Fruit fly (Drosophila melanogaster) whole organism, prepupa: Measurements from ENCODE around the gene Polr1D.

Source experiments
- Blimp-1 ChIP-seq: fragments of 200-800 bp; sonication (Bioruptor generic); optimal IDR thresholded peaks from 3 replicates; lab custom pipeline; 2017; ENCODE audit warnings: missing biosample characterization, missing genetic modification characterization, mild to moderate bottlenecking, moderate library complexity, missing genetic modification reagents
- CG10631 ChIP-seq: fragments of 200-800 bp; sonication (Bioruptor generic); optimal IDR thresholded peaks from 2 replicates; lab custom pipeline; 2016; ENCODE audit warnings: missing biosample characterization, missing genetic modification characterization
- CG10669 ChIP-seq: fragments of 200-800 bp; sonication (Bioruptor generic); optimal IDR thresholded peaks from 3 replicates; lab custom pipeline; 2018; ENCODE audit warnings: missing biosample characterization, mild to moderate bottlenecking, missing genetic modification characterization, moderate library complexity
- CG11902 ChIP-seq: fragments of 200-800 bp; sonication (Bioruptor generic); optimal IDR thresholded peaks from 3 replicates; lab custom pipeline; 2016; ENCODE audit warnings: missing biosample characterization, missing genetic modification characterization
- CG15336 ChIP-seq: fragments of 200-800 bp; sonication (Bioruptor generic); IDR thresholded peaks from 2 replicates; pipeline ENCODE4 v1.3.6; 2022; ENCODE audit warnings: missing biosample characterization, missing genetic modification characterization
- CG1621 ChIP-seq: fragments of 200-800 bp; sonication (Bioruptor generic); optimal IDR thresholded peaks from 3 replicates; lab custom pipeline; 2018; ENCODE audit warnings: missing biosample characterization, mild to moderate bottlenecking, missing genetic modification characterization
- CG16779 ChIP-seq: fragments of 200-800 bp; sonication (Bioruptor generic); optimal IDR thresholded peaks from 3 replicates; lab custom pipeline; 2017; ENCODE audit warnings: missing biosample characterization, mild to moderate bottlenecking, missing genetic modification characterization
- CG3032 ChIP-seq: fragments of 200-800 bp; optimal IDR thresholded peaks from 2 replicates; lab custom pipeline; 2019; ENCODE audit warnings: missing biosample characterization, mild to moderate bottlenecking, missing genetic modification characterization, moderate library complexity
- CG31627 ChIP-seq: fragments of 200-800 bp; sonication (Bioruptor generic); optimal IDR thresholded peaks from 3 replicates; lab custom pipeline; 2016; ENCODE audit warnings: missing biosample characterization, missing genetic modification characterization
- CG32006 ChIP-seq: fragments of 200-800 bp; sonication (Bioruptor generic); optimal IDR thresholded peaks from 3 replicates; lab custom pipeline; 2017; ENCODE audit warnings: missing biosample characterization, mild to moderate bottlenecking, missing genetic modification characterization
- CG3919 ChIP-seq: fragments of 200-800 bp; sonication (Bioruptor generic); optimal IDR thresholded peaks from 3 replicates; lab custom pipeline; 2016; ENCODE audit warnings: missing biosample characterization, missing genetic modification characterization
- CG6163 ChIP-seq: fragments of 200-800 bp; sonication (Bioruptor generic); IDR thresholded peaks from 3 replicates; pipeline ENCODE4 v1.3.6; 2022; ENCODE audit warnings: missing biosample characterization, missing genetic modification characterization
- CG6276 ChIP-seq: fragments of 200-800 bp; sonication (Bioruptor generic); optimal IDR thresholded peaks from 2 replicates; lab custom pipeline; 2017; ENCODE audit warnings: missing biosample characterization, mild to moderate bottlenecking, missing genetic modification characterization
- CG6808 ChIP-seq: fragments of 200-800 bp; sonication (Bioruptor generic); optimal IDR thresholded peaks from 3 replicates; lab custom pipeline; 2017; ENCODE audit warnings: missing biosample characterization, missing genetic modification characterization, mild to moderate bottlenecking, moderate library complexity, missing genetic modification reagents
- CG6854 ChIP-seq: fragments of 200-800 bp; sonication (Bioruptor generic); optimal IDR thresholded peaks from 2 replicates; lab custom pipeline; 2017; ENCODE audit warnings: missing biosample characterization, mild to moderate bottlenecking, missing genetic modification characterization
- CG7368 ChIP-seq: fragments of 200-800 bp; sonication (Bioruptor generic); optimal IDR thresholded peaks from 3 replicates; lab custom pipeline; 2016; ENCODE audit warnings: missing biosample characterization, missing genetic modification characterization
- CG8119 ChIP-seq: fragments of 200-800 bp; sonication (Bioruptor generic); IDR thresholded peaks from 3 replicates; pipeline ENCODE4 v1.3.6; 2022; ENCODE audit warnings: missing biosample characterization, missing genetic modification characterization
- CG8319 ChIP-seq: fragments of 200-800 bp; sonication (Bioruptor generic); optimal IDR thresholded peaks from 3 replicates; lab custom pipeline; 2016; ENCODE audit warnings: missing biosample characterization, missing genetic modification characterization
- CG9139 ChIP-seq: fragments of 200-800 bp; sonication (Bioruptor generic); optimal IDR thresholded peaks from 3 replicates; lab custom pipeline; 2017; ENCODE audit warnings: missing biosample characterization, mild to moderate bottlenecking, missing genetic modification characterization
- Eip75B ChIP-seq: fragments of 200-800 bp; sonication (Bioruptor generic); optimal IDR thresholded peaks from 3 replicates; lab custom pipeline; 2016; ENCODE audit warnings: missing biosample characterization, missing genetic modification characterization
- Eip93F ChIP-seq: fragments of 200-800 bp; sonication (Bioruptor generic); optimal IDR thresholded peaks from 2 replicates; lab custom pipeline; 2016; ENCODE audit warnings: missing biosample characterization, mild to moderate bottlenecking, missing genetic modification characterization
- Ets21C ChIP-seq: fragments of 200-800 bp; sonication (Bioruptor generic); optimal IDR thresholded peaks from 3 replicates; lab custom pipeline; 2016; ENCODE audit warnings: missing biosample characterization, missing genetic modification characterization
- Ets96B ChIP-seq: fragments of 200-800 bp; optimal IDR thresholded peaks from 2 replicates; lab custom pipeline; 2019; ENCODE audit warnings: missing biosample characterization, mild to moderate bottlenecking, missing genetic modification characterization, moderate library complexity
- Gug ChIP-seq: fragments of 200-800 bp; sonication (Bioruptor generic); IDR thresholded peaks from 2 replicates; pipeline ENCODE4 v1.3.6; 2022; ENCODE audit warnings: missing biosample characterization, missing genetic modification characterization
- Hr38 ChIP-seq: sonication (Bioruptor generic); optimal IDR thresholded peaks from 2 replicates; lab custom pipeline; 2016; ENCODE audit warnings: missing biosample characterization, missing genetic modification characterization
- Hr39 ChIP-seq: fragments of 200-800 bp; sonication (Bioruptor generic); optimal IDR thresholded peaks from 2 replicates; lab custom pipeline; 2016; ENCODE audit warnings: missing biosample characterization, missing genetic modification characterization
- Hr4 ChIP-seq: fragments of 200-800 bp; sonication (Bioruptor generic); optimal IDR thresholded peaks from 3 replicates; lab custom pipeline; 2016; ENCODE audit warnings: missing biosample characterization, missing genetic modification characterization
- Lpt ChIP-seq: fragments of 200-800 bp; sonication (Bioruptor generic); optimal IDR thresholded peaks from 3 replicates; lab custom pipeline; 2016; ENCODE audit warnings: missing biosample characterization, missing genetic modification characterization
- OdsH ChIP-seq: fragments of 200-800 bp; sonication (Bioruptor generic); optimal IDR thresholded peaks from 3 replicates; lab custom pipeline; 2016; ENCODE audit warnings: missing biosample characterization, missing genetic modification characterization
- Sox14 ChIP-seq: fragments of 200-800 bp; sonication (Bioruptor generic); optimal IDR thresholded peaks from 3 replicates; lab custom pipeline; 2016; ENCODE audit warnings: missing biosample characterization, missing genetic modification characterization
- Sox15 ChIP-seq: fragments of 200-800 bp; sonication (Bioruptor generic); optimal IDR thresholded peaks from 3 replicates; lab custom pipeline; 2016; ENCODE audit warnings: missing biosample characterization, missing genetic modification characterization
- achi ChIP-seq: fragments of 200-800 bp; sonication (Bioruptor generic); optimal IDR thresholded peaks from 3 replicates; lab custom pipeline; 2016; ENCODE audit warnings: missing biosample characterization, missing genetic modification characterization
- acj6 ChIP-seq: fragments of 200-800 bp; sonication (Bioruptor generic); optimal IDR thresholded peaks from 3 replicates; lab custom pipeline; 2016; ENCODE audit warnings: missing biosample characterization, missing genetic modification characterization
- cyc ChIP-seq: fragments of 200-800 bp; sonication (Bioruptor generic); optimal IDR thresholded peaks from 3 replicates; lab custom pipeline; 2016; ENCODE audit warnings: missing biosample characterization, missing genetic modification characterization
- dsx ChIP-seq: fragments of 200-800 bp; optimal IDR thresholded peaks from 3 replicates; lab custom pipeline; 2019; ENCODE audit warnings: missing biosample characterization, mild to moderate bottlenecking, missing genetic modification characterization, moderate library complexity; ENCODE audit not compliant: poor library complexity, severe bottlenecking
- esn ChIP-seq: fragments of 200-800 bp; sonication (Bioruptor generic); optimal IDR thresholded peaks from 2 replicates; lab custom pipeline; 2016; ENCODE audit warnings: missing biosample characterization, mild to moderate bottlenecking, missing genetic modification characterization, moderate library complexity
- fd59A ChIP-seq: fragments of 200-800 bp; sonication (Bioruptor generic); optimal IDR thresholded peaks from 2 replicates; lab custom pipeline; 2017; ENCODE audit warnings: missing biosample characterization, mild to moderate bottlenecking, missing genetic modification characterization, missing genetic modification reagents
- fd85E ChIP-seq: fragments of 200-800 bp; sonication (Bioruptor generic); optimal IDR thresholded peaks from 3 replicates; lab custom pipeline; 2016; ENCODE audit warnings: missing biosample characterization, missing genetic modification characterization
- fkh ChIP-seq: fragments of 200-800 bp; sonication (Bioruptor generic); optimal IDR thresholded peaks from 3 replicates; lab custom pipeline; 2017; ENCODE audit warnings: missing biosample characterization, mild to moderate bottlenecking, missing genetic modification characterization, moderate library complexity
- lz ChIP-seq: fragments of 200-800 bp; sonication (Bioruptor generic); optimal IDR thresholded peaks from 3 replicates; lab custom pipeline; 2016; ENCODE audit warnings: missing biosample characterization, missing genetic modification characterization
- net ChIP-seq: fragments of 200-800 bp; sonication (Bioruptor generic); optimal IDR thresholded peaks from 3 replicates; lab custom pipeline; 2016; ENCODE audit warnings: missing biosample characterization, missing genetic modification characterization
- pdm3 ChIP-seq: fragments of 200-800 bp; sonication (Bioruptor generic); optimal IDR thresholded peaks from 3 replicates; lab custom pipeline; 2016; ENCODE audit warnings: missing biosample characterization, missing genetic modification characterization
- salr ChIP-seq, 2 experiments: fragments of 200-800 bp; sonication (Bioruptor generic); optimal IDR thresholded peaks; 3 replicates each; lab custom pipeline; 2016 to 2018; ENCODE audit warnings: missing biosample characterization in 2 of 2, missing genetic modification characterization in 2 of 2, mild to moderate bottlenecking in 1 of 2
- ss ChIP-seq, 2 experiments: fragments of 200-800 bp; sonication (Bioruptor generic); optimal IDR thresholded peaks; 2 replicates in 1 of 2; 3 replicates in 1 of 2; lab custom pipeline; 2017 to 2018; ENCODE audit warnings: mild to moderate bottlenecking in 2 of 2, missing biosample characterization in 2 of 2, missing genetic modification characterization in 2 of 2, moderate library complexity in 1 of 2
- vri ChIP-seq: fragments of 200-800 bp; sonication (Bioruptor generic); optimal IDR thresholded peaks from 3 replicates; lab custom pipeline; 2016; ENCODE audit warnings: missing biosample characterization, mild to moderate bottlenecking, missing genetic modification characterization

Gene Polr1D

DNA sequence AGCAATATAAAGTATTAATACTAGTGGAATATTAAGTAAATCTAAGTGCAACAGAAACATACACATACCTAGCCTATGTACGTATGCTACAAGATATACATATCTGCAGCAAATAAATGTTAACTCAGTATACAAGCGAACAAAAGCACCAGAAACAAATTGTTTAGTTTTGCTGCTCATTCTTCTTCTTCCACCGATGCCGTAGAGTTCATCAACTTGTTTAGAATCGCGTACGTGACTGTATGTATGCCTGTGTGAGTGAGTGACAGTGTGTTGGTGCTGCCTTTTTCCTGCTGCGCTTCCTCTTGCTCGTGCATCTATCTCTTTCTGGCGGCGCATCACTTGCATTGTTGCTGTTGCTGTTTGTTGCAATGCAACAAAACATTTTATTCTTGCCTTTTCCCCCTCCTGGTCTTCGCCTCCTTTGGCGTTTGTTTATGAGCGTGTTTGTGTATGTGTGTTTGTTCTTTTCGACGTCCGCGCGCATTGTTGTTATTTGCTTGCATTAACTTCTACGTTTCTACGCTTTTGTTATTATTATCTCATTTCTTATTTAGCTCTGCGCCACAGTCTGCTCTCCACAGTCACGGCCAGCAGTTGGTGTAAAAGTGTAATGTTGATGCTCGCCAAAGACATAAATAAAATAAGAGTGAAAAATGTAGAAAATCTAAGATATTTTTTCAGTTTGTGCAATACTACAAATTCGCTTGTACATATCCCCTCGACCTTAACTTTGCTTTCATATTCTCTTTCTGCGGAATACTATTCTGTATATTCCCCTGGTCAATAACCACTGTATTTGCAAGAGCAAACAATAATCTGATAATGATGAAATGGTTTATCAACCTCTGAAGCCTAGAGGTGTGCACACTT is 23.9 kb upstream of the Polr1D start (continued):
- TF ChIP-seq Ets21C (GFP tag; lab: Kevin White, UChicago): peak; percentile 41
- peak; percentile 75 for TF ChIP-seq CG32006
- TF ChIP-seq Sox15: peak; percentile 17
- TF ChIP-seq CG16779: no peak
- TF ChIP-seq salr (GFP tag; optimal IDR thresholded peaks at IDR 0.05; lab: Kevin White, UChicago): peak in 1 of 2 experiments; percentile 42
- peak; percentile 45 for TF ChIP-seq Gug (GFP tag; lab: Robert Waterston, UW)
- TF ChIP-seq Hr4 (GFP tag; lab: Kevin White, UChicago): peak; percentile 80
- TF ChIP-seq acj6 (GFP tag; lab: Kevin White, UChicago): peak; percentile 64
- TF ChIP-seq CG1621 (tag; lab: Kevin White, UChicago): no peak
- TF ChIP-seq vri: peak; percentile 86

DNA sequence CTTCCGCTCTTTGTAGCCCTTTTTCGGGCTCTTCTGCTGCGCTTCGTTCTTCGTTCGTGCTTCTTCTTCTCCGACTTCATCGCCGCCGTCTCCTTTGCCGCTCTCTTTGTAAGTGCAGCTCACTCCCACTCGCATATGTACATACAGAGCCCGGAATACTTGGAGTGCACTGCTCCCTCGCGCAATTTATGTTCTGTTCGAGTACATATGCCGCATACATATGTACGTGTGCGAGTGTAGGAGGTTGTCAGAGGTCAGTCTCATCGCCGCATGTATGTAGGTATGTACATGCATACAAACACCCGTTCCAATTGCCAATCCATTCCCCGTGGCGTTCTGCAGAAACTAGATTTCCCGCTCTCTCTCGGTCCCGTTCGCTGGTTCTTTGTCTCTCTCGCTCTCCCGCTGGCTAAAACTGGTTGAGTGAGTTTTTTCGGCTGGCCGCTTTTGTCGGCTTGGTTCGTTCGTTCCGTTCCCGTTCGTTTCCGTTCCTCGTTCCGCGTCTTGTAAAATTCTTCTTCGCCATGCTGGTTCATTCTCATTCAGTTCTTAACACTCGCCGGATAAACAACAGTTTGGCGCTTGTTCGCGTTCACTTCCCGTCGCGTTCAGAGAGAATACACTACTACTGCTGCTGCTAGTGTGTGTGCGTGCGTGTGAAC is 23.1 kb upstream of the Polr1D start:
- peak; percentile 60 for TF ChIP-seq CG1621 (tag; lab: Kevin White, UChicago)
- peak; percentile 60 for TF ChIP-seq Eip75B (GFP tag; lab: Kevin White, UChicago)
- TF ChIP-seq CG9139: peak; percentile 68
- peak; percentile 72 for TF ChIP-seq CG16779
- TF ChIP-seq CG3032 (tag; lab: Kevin White, UChicago): no peak
- TF ChIP-seq lz (GFP tag; lab: Kevin White, UChicago): no peak
- TF ChIP-seq ss (GFP tag; optimal IDR thresholded peaks at IDR 0.05; lab: Kevin White, UChicago): peak; percentile 68 to 74
- TF ChIP-seq acj6 (GFP tag; lab: Kevin White, UChicago): no peak
- no peak for TF ChIP-seq fd85E (GFP tag; lab: Kevin White, UChicago)
- peak; percentile 18 for TF ChIP-seq achi (GFP tag; lab: Kevin White, UChicago)
- no peak for TF ChIP-seq Sox15
- peak; percentile 61 for TF ChIP-seq net (GFP tag; lab: Kevin White, UChicago)
- TF ChIP-seq Ets96B (tag; lab: Kevin White, UChicago): peak; percentile 19
- peak; percentile 29 for TF ChIP-seq Eip93F (GFP tag; lab: Kevin White, UChicago)
- TF ChIP-seq CG7368 (GFP tag; lab: Kevin White, UChicago): peak; percentile 39
- no peak for TF ChIP-seq Gug (GFP tag; lab: Robert Waterston, UW)
- TF ChIP-seq OdsH (GFP tag; lab: Kevin White, UChicago): no peak
- peak; percentile 30 for TF ChIP-seq CG10669 (GFP tag; lab: Kevin White, UChicago)
- no peak for TF ChIP-seq esn (GFP tag; lab: Kevin White, UChicago)
- no peak for TF ChIP-seq Hr4 (GFP tag; lab: Kevin White, UChicago)
- peak; percentile 42; the same call in 2 of the 3 replicates for TF ChIP-seq CG6163
- TF ChIP-seq fd59A (GFP tag; lab: Kevin White, UChicago): no peak
- TF ChIP-seq CG11902 (GFP tag; lab: Kevin White, UChicago): no peak
- TF ChIP-seq CG32006: no peak
- no peak for TF ChIP-seq fkh
- no peak for TF ChIP-seq CG6808 (GFP tag; lab: Kevin White, UChicago)
- peak; percentile 74 for TF ChIP-seq CG3919 (GFP tag; lab: Kevin White, UChicago)
- no peak for TF ChIP-seq CG8119
- TF ChIP-seq cyc (GFP tag; lab: Kevin White, UChicago): no peak
- peak; percentile 77 for TF ChIP-seq Sox14 (GFP tag; lab: Kevin White, UChicago)
- TF ChIP-seq salr (GFP tag; optimal IDR thresholded peaks at IDR 0.05; lab: Kevin White, UChicago): peak in 1 of 2 experiments; percentile 29
- TF ChIP-seq Lpt (GFP tag; lab: Kevin White, UChicago): peak; percentile 49
- no peak for TF ChIP-seq Blimp-1
- no peak for TF ChIP-seq Hr39 (GFP tag; lab: Kevin White, UChicago)
- no peak for TF ChIP-seq dsx (GFP tag; lab: Kevin White, UChicago)
- no peak for TF ChIP-seq Hr38
- TF ChIP-seq CG31627: no peak
- peak; percentile 30 for TF ChIP-seq CG6276 (GFP tag; lab: Kevin White, UChicago)
- TF ChIP-seq CG15336 (GFP tag; lab: Robert Waterston, UW): peak; percentile 13; the same call in 1 of the 2 replicates
- TF ChIP-seq CG6854: peak; percentile 76
- no peak for TF ChIP-seq pdm3 (GFP tag; lab: Kevin White, UChicago)
- no peak for TF ChIP-seq CG8319
- no peak for TF ChIP-seq CG10631
